Fruit fly (Drosophila melanogaster): ENCODE measurements around the gene CG4461.

CG4461 gene

DNA sequence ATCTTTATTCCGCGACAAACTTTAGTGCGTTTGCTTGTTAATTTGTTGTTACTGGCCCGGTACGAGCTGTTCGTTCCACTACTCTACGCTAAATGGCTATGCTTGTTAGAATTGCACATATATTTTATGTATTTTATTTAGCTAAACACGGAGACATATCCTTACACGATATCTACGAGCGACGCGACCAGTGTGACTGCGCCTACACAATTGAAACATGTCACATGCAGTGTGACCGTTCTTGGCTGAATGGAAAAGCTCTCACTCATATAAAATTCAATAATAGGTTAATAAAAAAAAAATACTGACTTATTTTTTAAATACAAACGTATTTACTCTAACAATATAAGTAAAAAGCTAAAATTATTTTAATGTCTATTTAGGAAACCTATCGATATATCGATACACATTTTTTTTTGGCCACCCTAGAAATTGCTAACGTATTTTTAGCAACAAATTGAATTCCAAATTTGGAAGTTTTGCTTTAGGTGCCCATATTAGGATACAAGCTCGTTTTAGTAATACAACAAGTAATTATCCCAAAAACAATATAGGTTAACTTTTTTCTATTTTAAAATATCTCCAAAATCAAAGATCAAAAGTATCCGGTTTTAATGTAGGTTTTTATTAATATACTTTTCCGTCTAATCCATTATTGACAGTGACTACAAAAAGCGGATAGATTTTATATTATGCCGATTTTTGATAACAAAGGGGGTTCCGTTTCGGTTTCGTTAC, 24.0 kb downstream of the CG4461 start, which contains the start of gene CG4080:
TSS of gene CG4080 (minus strand) at position 215 of the 738 bp plus-strand sequence.
- TF ChIP-seq CG14655 (GFP tag; optimal IDR thresholded peaks at IDR 0.05) (no peak), CG34367 (tag; optimal IDR thresholded peaks at IDR 0.05) (peak; percentile 13), CG8301 (tag; optimal IDR thresholded peaks at IDR 0.05) (no peak), CG8159 (tag; optimal IDR thresholded peaks at IDR 0.05) (peak; percentile 68), EcR (GFP tag; optimal IDR thresholded peaks at IDR 0.05) (peak; percentile 48), Pif1A (GFP tag; optimal IDR thresholded peaks at IDR 0.05) (peak; percentile 28), CG9948 (tag; optimal IDR thresholded peaks at IDR 0.05) (no peak), Ets98B (GFP tag; IDR thresholded peaks at IDR 0.05) (no peak)

DNA sequence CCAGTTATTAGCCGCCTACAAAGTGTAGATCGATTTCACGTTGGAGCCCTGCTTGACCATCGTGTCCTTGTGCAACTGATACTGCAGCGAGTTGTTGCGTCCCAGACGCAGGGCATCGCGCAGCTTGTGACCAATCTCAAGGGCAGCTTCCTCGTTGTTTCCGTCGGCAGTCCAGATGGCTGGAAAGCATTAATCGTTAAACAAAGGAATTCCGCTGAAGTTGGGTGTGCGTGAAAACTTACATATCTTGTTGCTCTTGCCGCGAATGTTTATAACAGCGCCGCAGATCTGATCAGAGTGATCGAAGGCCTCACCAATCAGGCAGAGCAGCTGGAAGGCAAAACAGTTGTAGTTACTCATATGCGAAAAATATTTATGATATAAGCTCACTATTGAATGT, 24.6 kb downstream of the CG4461 start:
- no peak for TF ChIP-seq Pif1A (GFP tag; optimal IDR thresholded peaks at IDR 0.05)
- TF ChIP-seq EcR (GFP tag; optimal IDR thresholded peaks at IDR 0.05): peak; percentile 63

DNA sequence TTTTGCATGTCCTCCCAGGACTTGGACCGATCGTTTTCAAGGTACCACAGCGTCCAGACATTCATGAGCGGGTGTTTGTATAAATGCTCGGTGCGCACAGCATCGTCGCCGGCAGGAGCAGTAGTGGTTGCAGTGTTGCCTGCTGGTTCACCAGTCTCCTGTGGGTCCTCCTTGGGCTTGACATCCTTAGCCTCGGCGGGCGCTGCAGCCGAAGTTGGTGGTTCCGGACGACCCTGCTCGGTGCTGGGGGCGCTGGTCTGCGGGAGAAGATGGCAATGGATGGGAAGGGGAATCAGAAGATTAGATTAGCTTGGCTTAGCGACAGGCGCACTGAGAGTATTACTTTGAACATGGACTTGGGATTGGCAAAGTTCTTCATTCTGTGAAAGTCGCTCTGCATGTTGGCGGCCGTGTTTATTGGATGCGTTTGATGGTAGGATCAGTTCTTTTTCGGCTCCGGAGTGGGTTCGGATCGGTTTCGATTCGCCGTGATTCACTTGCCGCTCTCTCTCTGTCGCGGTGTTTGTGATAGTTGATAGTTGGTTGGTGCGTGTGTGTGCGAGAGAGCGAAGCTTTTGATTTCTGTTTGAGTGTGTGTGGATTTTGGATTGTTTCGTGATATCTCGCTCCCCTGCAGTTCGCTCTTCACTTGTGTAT, 25.6 kb downstream of the CG4461 start:
- TF ChIP-seq CG15710 (tag; optimal IDR thresholded peaks at IDR 0.05) (no peak), CG17806 (tag; optimal IDR thresholded peaks at IDR 0.05) (no peak), rn (GFP tag; IDR thresholded peaks at IDR 0.05) (no peak), CG4496 (GFP tag; IDR thresholded peaks at IDR 0.05) (peak; percentile 8; the same call in 1 of the 3 replicates)

DNA sequence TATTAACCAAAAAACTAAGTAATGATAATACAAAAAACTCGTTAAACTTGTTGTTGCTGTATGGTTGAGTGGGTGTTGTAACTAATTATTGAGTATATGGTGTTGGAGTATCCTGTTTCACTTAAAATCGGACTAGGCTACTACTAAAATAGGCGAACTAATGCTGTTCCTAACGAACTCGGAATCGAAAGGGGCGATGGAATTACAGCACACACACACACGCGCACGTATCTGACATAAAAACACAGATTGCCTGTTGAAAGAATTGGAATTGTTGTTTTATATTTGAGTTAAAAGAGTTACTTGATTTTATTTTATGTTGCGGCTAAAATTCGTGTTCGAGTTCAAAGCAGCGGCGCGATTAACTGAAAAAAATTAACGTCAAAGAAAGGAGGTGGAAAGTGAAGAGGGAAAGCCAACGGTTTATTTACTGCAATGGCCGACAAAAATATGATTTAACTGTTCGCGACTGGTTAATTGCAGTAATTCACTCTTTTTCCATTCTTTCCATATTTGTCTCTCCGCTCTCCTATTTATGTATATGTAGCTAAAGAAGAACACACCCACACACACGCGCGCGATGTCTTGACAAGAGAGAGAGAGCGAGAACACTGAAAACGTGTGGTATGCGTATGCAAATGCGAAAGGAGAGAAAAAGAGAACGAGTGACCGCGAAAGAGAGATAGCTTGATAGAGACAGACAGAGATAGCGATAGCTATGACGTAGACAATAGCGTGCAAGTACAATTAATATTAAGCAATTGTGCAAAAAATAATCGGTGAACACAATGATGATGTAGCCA, 26.3 kb downstream of the CG4461 start:
- peak; percentile 22; the same call in 1 of the 2 replicates for TF ChIP-seq Ets98B (GFP tag; IDR thresholded peaks at IDR 0.05)
- TF ChIP-seq EcR (GFP tag; optimal IDR thresholded peaks at IDR 0.05): peak; percentile 23
- TF ChIP-seq CG32121 (GFP tag; IDR thresholded peaks at IDR 0.05): no peak
- peak; percentile 21 for TF ChIP-seq Pif1B (GFP tag; optimal IDR thresholded peaks at IDR 0.05)

DNA sequence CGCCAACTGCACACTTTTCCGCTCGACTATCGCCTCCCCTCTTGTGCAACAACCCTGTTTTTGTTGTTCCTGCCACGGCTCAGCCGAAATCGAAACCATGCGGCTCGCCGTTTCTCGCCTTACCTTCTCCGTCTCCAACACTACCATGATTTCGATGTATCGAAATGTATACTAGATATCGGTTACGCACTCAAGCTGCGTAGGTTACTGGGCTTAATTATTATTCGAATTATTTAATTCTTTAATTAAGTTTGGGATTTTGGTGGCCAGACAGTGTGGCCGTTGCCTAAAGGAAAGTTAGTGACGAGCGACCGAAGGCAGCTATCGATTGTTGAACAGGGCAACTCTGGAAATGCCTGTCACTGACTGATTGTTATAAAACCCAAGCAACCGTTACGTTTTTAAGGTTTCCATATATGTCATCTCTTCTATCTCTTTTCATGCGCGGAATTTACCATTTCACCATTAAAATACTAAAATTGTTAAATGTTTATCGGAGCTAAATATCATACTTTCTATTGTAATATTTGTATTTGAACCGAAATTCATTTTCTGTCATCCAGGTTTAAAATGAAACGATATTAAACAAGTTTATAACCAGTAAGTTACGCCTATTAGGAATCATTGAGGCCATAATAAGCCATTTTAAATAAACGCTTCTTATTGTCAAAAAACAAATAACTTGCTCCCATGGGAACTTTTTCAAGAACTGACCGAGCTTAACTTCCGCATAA, 27.1 kb downstream of the CG4461 start, which contains the start of gene eIF4E1:
TSS of gene eIF4E1 (minus strand) at position 304 of the 734 bp plus-strand sequence.
- TF ChIP-seq CG8301 (tag; optimal IDR thresholded peaks at IDR 0.05) (no peak), gl (tag; optimal IDR thresholded peaks at IDR 0.05) (no peak), Pif1B (GFP tag; optimal IDR thresholded peaks at IDR 0.05) (no peak), rn (GFP tag; IDR thresholded peaks at IDR 0.05) (no peak), Snoo (tag; optimal IDR thresholded peaks at IDR 0.05) (no peak), CG10348 (GFP tag; IDR thresholded peaks at IDR 0.05) (no peak), EcR (GFP tag; optimal IDR thresholded peaks at IDR 0.05) (no peak)

DNA sequence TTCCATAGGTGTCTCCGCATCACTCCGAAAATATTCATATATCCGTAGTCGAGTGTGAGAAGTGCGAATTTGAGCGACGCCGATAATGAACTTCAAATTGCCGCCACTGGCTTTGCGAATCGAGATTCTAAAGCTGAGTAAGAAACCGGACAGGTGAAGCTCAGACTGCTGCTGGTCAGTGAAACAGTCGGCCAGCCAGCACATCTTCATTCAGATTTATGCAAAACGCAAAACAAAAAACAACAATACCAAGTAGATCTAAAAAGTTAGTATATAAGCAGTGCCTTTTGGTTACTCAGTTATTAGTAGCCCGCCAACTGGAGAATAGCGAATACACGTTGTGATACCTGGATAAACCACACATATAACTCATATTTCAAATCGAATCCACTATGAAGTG, 29.3 kb downstream of the CG4461 start, which contains the start of gene Cpr67B:
TSS of gene Cpr67B (plus strand) at position 301 of the 400 bp plus-strand sequence.
- TF ChIP-seq EcR (GFP tag; optimal IDR thresholded peaks at IDR 0.05): no peak
- no peak for TF ChIP-seq CG8301 (tag; optimal IDR thresholded peaks at IDR 0.05)
- no peak for TF ChIP-seq CG4496 (GFP tag; IDR thresholded peaks at IDR 0.05)
- no peak for TF ChIP-seq D1 (tag; optimal IDR thresholded peaks at IDR 0.05)
- TF ChIP-seq rn (GFP tag; IDR thresholded peaks at IDR 0.05): no peak
- TF ChIP-seq Ets98B (GFP tag; IDR thresholded peaks at IDR 0.05): no peak
- TF ChIP-seq CG8159 (tag; optimal IDR thresholded peaks at IDR 0.05): no peak

DNA sequence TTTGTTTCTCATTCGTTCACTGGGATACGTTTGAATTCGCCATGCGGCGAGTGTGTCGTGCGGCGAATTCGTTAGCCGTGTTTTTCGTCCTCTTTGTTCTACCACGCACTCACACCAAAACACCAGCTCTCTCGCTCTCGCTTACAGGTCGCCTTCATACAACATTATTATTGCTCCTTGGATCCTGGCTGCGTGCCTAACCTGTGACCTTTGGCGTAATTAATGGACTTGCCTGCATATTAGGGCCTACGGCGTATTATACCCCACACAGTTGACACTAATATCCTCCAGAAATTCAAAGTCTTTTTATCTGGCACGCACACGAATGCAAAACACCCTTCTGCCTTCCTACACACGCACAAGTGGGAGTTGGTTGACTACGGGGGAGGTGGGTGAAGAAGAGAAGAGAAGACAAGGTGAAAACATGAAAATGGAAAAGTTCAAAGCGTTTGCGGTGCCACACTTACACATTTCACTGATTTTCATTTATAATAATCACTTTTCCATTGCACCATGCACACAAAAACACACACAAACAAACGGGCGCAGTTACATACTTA, 34.9 kb downstream of the CG4461 start:
- TF ChIP-seq fd96Ca (GFP tag; IDR thresholded peaks at IDR 0.05): no peak
- TF ChIP-seq EcR (GFP tag; optimal IDR thresholded peaks at IDR 0.05): no peak
- TF ChIP-seq gl (tag; optimal IDR thresholded peaks at IDR 0.05): no peak
- TF ChIP-seq Pif1B (GFP tag; optimal IDR thresholded peaks at IDR 0.05): no peak
- no peak for TF ChIP-seq rn (GFP tag; IDR thresholded peaks at IDR 0.05)
- no peak for TF ChIP-seq CG8301 (tag; optimal IDR thresholded peaks at IDR 0.05)
